Worm (Caenorhabditis elegans) whole organism, L2 larva: ENCODE results near the gene egrh-1.

Source experiments
- C34F6.9 ChIP-seq: fragments of 150-350 bp; optimal IDR thresholded peaks from 2 replicates; lab custom pipeline; 2014; ENCODE audit warnings: missing biosample characterization, missing genetic modification characterization
- F13H6.1 ChIP-seq: sonication (generic microtip); optimal IDR thresholded peaks from 2 replicates; lab custom pipeline; 2016; ENCODE audit warnings: missing genetic modification characterization, missing compliant biosample characterization
- R02D3.7 ChIP-seq: fragments of 150-350 bp; optimal IDR thresholded peaks from 2 replicates; lab custom pipeline; 2014; ENCODE audit warnings: missing biosample characterization, missing genetic modification characterization
- Y55F3AM.14 ChIP-seq: fragments of 200-800 bp; sonication (Bioruptor generic); optimal IDR thresholded peaks from 2 replicates; lab custom pipeline; 2018; ENCODE audit warnings: mild to moderate bottlenecking, missing genetic modification characterization, missing compliant biosample characterization
- ZK546.5 ChIP-seq: sonication (generic microtip); optimal IDR thresholded peaks from 2 replicates; lab custom pipeline; 2017; ENCODE audit warnings: missing biosample characterization, missing genetic modification characterization
- alr-1 ChIP-seq: fragments of 150-350 bp; optimal IDR thresholded peaks from 2 replicates; lab custom pipeline; 2014; ENCODE audit warnings: missing biosample characterization, missing genetic modification characterization
- aly-2 ChIP-seq: fragments of 150-350 bp; optimal IDR thresholded peaks from 2 replicates; lab custom pipeline; 2014; ENCODE audit warnings: missing biosample characterization, missing genetic modification characterization
- ama-1 ChIP-seq: fragments of 150-350 bp; optimal IDR thresholded peaks from 2 replicates; lab custom pipeline; 2018; ENCODE audit warnings: inconsistent platforms
- blmp-1 ChIP-seq: sonication (generic microtip); optimal IDR thresholded peaks from 2 replicates; lab custom pipeline; 2017; ENCODE audit warnings: missing genetic modification characterization, mild to moderate bottlenecking, missing compliant biosample characterization, antibody characterized with exemption, moderate library complexity; ENCODE audit not compliant: insufficient read depth
- ceh-16 ChIP-seq: fragments of 150-350 bp; optimal IDR thresholded peaks from 2 replicates; lab custom pipeline; 2014; ENCODE audit warnings: missing biosample characterization, missing genetic modification characterization
- ceh-82 ChIP-seq: fragments of 150-350 bp; optimal IDR thresholded peaks from 2 replicates; lab custom pipeline; 2014; ENCODE audit warnings: missing biosample characterization, missing genetic modification characterization
- crh-2 ChIP-seq: sonication (generic microtip); optimal IDR thresholded peaks from 2 replicates; lab custom pipeline; 2017; ENCODE audit warnings: missing biosample characterization, missing genetic modification characterization
- dmd-4 ChIP-seq: sonication (generic microtip); optimal IDR thresholded peaks from 2 replicates; lab custom pipeline; 2017; ENCODE audit warnings: missing biosample characterization, missing genetic modification characterization
- egl-27 ChIP-seq: sonication (generic microtip); optimal IDR thresholded peaks from 3 replicates; lab custom pipeline; 2017; ENCODE audit warnings: missing biosample characterization, missing genetic modification reagents, missing genetic modification characterization
- elt-1 ChIP-seq: fragments of 150-350 bp; optimal IDR thresholded peaks from 2 replicates; lab custom pipeline; 2014; ENCODE audit warnings: missing biosample characterization, missing genetic modification characterization
- elt-3 ChIP-seq: sonication (generic microtip); optimal IDR thresholded peaks from 2 replicates; lab custom pipeline; 2017; ENCODE audit warnings: missing biosample characterization, missing genetic modification characterization
- fos-1 ChIP-seq: fragments of 150-350 bp; optimal IDR thresholded peaks from 2 replicates; lab custom pipeline; 2014; ENCODE audit warnings: missing biosample characterization, missing genetic modification characterization
- gmeb-1 ChIP-seq: fragments of 150-350 bp; optimal IDR thresholded peaks from 2 replicates; lab custom pipeline; 2014; ENCODE audit warnings: missing biosample characterization, missing genetic modification characterization
- lin-11 ChIP-seq: fragments of 150-350 bp; sonication (generic microtip); optimal IDR thresholded peaks from 2 replicates; lab custom pipeline; 2014; ENCODE audit warnings: missing biosample characterization, missing genetic modification characterization, inconsistent platforms, mixed read lengths
- lin-13 ChIP-seq: fragments of 150-350 bp; optimal IDR thresholded peaks from 2 replicates; lab custom pipeline; 2014; ENCODE audit warnings: missing biosample characterization, missing genetic modification reagents, missing genetic modification characterization
- lin-39 ChIP-seq: fragments of 150-350 bp; optimal IDR thresholded peaks from 2 replicates; lab custom pipeline; 2014; ENCODE audit warnings: missing biosample characterization, missing genetic modification reagents, missing genetic modification characterization
- lsy-2 ChIP-seq, 2 experiments: fragments of 150-350 bp in 1 of 2; sonication (generic microtip) in 1 of 2; optimal IDR thresholded peaks; 2 replicates each; lab custom pipeline; 2014 to 2017; ENCODE audit warnings: missing biosample characterization in 2 of 2, missing genetic modification characterization in 2 of 2
- mab-5 ChIP-seq: fragments of 150-350 bp; optimal IDR thresholded peaks from 2 replicates; lab custom pipeline; 2014; ENCODE audit warnings: missing biosample characterization, missing genetic modification characterization
- mbf-1 ChIP-seq: sonication (generic microtip); optimal IDR thresholded peaks from 2 replicates; lab custom pipeline; 2017; ENCODE audit warnings: missing biosample characterization, missing genetic modification characterization
- mdl-1 ChIP-seq, 2 experiments: fragments of 150-350 bp in 1 of 2; sonication (generic microtip) in 1 of 2; optimal IDR thresholded peaks; 2 replicates each; lab custom pipeline; 2017; ENCODE audit warnings: missing biosample characterization in 2 of 2, missing genetic modification characterization in 2 of 2
- nhr-10 ChIP-seq: sonication (generic microtip); optimal IDR thresholded peaks from 2 replicates; lab custom pipeline; 2017; ENCODE audit warnings: missing biosample characterization, missing genetic modification characterization
- nhr-11 ChIP-seq: fragments of 150-350 bp; optimal IDR thresholded peaks from 2 replicates; lab custom pipeline; 2014; ENCODE audit warnings: missing biosample characterization, missing genetic modification characterization
- nhr-12 ChIP-seq: fragments of 150-350 bp; optimal IDR thresholded peaks from 2 replicates; lab custom pipeline; 2014; ENCODE audit warnings: missing biosample characterization, missing genetic modification characterization
- nhr-129 ChIP-seq: fragments of 150-350 bp; optimal IDR thresholded peaks from 2 replicates; lab custom pipeline; 2014; ENCODE audit warnings: missing biosample characterization, missing genetic modification characterization
- nhr-21 ChIP-seq: fragments of 150-350 bp; optimal IDR thresholded peaks from 2 replicates; lab custom pipeline; 2014; ENCODE audit warnings: missing biosample characterization, missing genetic modification characterization
- nhr-23 ChIP-seq: fragments of 150-350 bp; optimal IDR thresholded peaks from 2 replicates; lab custom pipeline; 2014; ENCODE audit warnings: missing biosample characterization, missing genetic modification reagents, missing genetic modification characterization
- nhr-237 ChIP-seq: fragments of 150-350 bp; optimal IDR thresholded peaks from 2 replicates; lab custom pipeline; 2014; ENCODE audit warnings: missing biosample characterization, missing genetic modification characterization
- nhr-25 ChIP-seq: fragments of 150-350 bp; sonication (generic microtip); optimal IDR thresholded peaks from 3 replicates; lab custom pipeline; 2014; ENCODE audit warnings: missing biosample characterization, missing genetic modification characterization
- nhr-6 ChIP-seq: fragments of 150-350 bp; optimal IDR thresholded peaks from 2 replicates; lab custom pipeline; 2014; ENCODE audit warnings: missing biosample characterization, missing genetic modification characterization
- nhr-77 ChIP-seq: fragments of 150-350 bp; optimal IDR thresholded peaks from 2 replicates; lab custom pipeline; 2014; ENCODE audit warnings: missing biosample characterization, missing genetic modification characterization
- peb-1 ChIP-seq: fragments of 150-350 bp; optimal IDR thresholded peaks from 2 replicates; lab custom pipeline; 2014; ENCODE audit warnings: missing biosample characterization, missing genetic modification characterization
- sem-4 ChIP-seq: fragments of 150-350 bp; optimal IDR thresholded peaks from 2 replicates; lab custom pipeline; 2014; ENCODE audit warnings: missing biosample characterization, missing genetic modification reagents, missing genetic modification characterization
- skn-1 ChIP-seq: sonication (generic microtip); optimal IDR thresholded peaks from 2 replicates; lab custom pipeline; 2017; ENCODE audit warnings: missing biosample characterization, missing genetic modification characterization
- sma-3 ChIP-seq: sonication (generic microtip); optimal IDR thresholded peaks from 2 replicates; lab custom pipeline; 2016; ENCODE audit warnings: missing genetic modification reagents, missing genetic modification characterization, missing compliant biosample characterization
- sma-9 ChIP-seq, 2 experiments: fragments of 150-350 bp in 1 of 2; sonication (generic microtip) in 1 of 2; optimal IDR thresholded peaks; 2 replicates each; lab custom pipeline; 2014 to 2016; ENCODE audit warnings: missing genetic modification characterization in 2 of 2, mild to moderate bottlenecking in 1 of 2, missing biosample characterization in 1 of 2, missing compliant biosample characterization in 1 of 2, missing genetic modification reagents in 1 of 2, moderate library complexity in 1 of 2
- snpc-4 ChIP-seq: fragments of 150-350 bp; optimal IDR thresholded peaks from 2 replicates; lab custom pipeline; 2014; ENCODE audit warnings: missing biosample characterization, missing genetic modification characterization
- unc-39 ChIP-seq: fragments of 150-350 bp; optimal IDR thresholded peaks from 2 replicates; lab custom pipeline; 2014; ENCODE audit warnings: missing biosample characterization, missing genetic modification characterization
- unc-55 ChIP-seq: fragments of 150-350 bp; sonication (generic microtip); optimal IDR thresholded peaks from 3 replicates; lab custom pipeline; 2014; ENCODE audit warnings: missing biosample characterization, missing genetic modification reagents, missing genetic modification characterization
- unc-62 ChIP-seq: fragments of 150-350 bp; optimal IDR thresholded peaks from 2 replicates; lab custom pipeline; 2014; ENCODE audit warnings: missing biosample characterization, missing genetic modification reagents, missing genetic modification characterization
- zag-1 ChIP-seq: fragments of 150-350 bp; optimal IDR thresholded peaks from 2 replicates; lab custom pipeline; 2014; ENCODE audit warnings: missing biosample characterization, missing genetic modification characterization
- ztf-1 ChIP-seq: fragments of 200-800 bp; sonication (Bioruptor generic); conservative IDR thresholded peaks from 2 replicates; pipeline ENCODE4 v1.3.6; 2022; ENCODE audit warnings: missing genetic modification characterization, missing compliant biosample characterization
- ztf-11 ChIP-seq: sonication (generic microtip); optimal IDR thresholded peaks from 2 replicates; lab custom pipeline; 2017; ENCODE audit warnings: missing biosample characterization, missing genetic modification characterization
- ztf-4 ChIP-seq: fragments of 150-350 bp; optimal IDR thresholded peaks from 2 replicates; lab custom pipeline; 2014; ENCODE audit warnings: missing biosample characterization, missing genetic modification characterization

The egrh-1 gene

DNA sequence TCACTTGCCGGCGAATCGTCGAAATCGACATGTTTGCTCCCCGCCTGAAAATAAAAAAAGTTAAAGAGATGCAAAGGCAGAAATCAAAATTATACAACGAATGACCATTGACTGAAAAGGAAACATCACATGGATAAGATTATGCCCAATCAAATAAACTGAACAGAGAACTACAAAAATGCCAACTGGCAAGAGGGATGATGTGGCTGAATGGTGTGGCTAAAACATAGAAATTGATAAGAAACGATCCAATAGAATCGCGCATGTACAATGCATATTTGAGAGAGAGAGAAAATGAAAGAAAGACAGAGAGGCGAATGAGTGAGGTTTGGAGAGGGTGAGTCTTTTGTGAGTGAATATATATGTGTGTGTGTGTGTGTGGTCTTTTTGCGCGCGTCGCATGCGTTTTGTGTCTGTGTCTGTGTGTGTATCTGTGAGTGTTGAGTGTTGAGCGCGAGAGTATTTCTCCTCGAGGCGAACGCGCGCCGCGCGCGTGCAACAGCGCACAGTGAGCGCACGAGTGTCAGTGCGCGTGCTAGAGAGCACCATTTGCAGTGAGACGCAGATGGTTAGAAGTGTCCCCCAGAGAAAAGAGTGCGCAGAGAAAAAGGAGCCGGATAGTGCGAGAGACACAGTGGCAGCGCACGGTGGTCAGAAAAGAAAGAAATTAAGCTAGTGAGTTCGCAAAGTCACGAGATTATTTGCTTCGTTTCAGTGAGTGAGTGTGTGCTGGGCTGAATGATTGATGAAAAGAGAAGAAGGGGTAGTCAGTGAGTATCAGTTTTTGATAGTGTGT, 27.1 kb upstream of the egrh-1 start, which contains the start of gene epn-1 (continued):
- TF ChIP-seq zag-1: peak; percentile 97

DNA sequence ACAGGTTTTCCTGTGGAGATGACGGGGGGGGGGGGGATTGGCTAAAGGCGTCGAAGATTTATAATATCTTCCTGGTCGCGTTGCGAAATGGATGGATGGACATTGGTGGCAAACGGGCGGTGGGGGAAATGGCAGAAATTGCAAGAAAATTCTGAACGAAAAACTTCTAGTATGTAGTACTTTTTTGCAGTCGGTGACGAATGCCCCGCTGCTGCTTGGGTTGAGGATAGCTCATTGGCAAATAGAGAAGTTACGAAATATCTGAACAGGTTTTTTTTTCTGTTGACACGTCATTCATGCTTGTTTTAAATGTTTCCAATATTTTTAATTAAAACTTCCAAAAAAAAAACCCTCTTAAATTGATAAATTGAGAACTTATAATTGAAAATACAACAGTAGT, 26.2 kb upstream of the egrh-1 start:
- TF ChIP-seq lin-13 (GFP tag; lab: Kevin White, UChicago) (peak; percentile 13), unc-39 (tag; lab: Kevin White, UChicago) (no peak)

DNA sequence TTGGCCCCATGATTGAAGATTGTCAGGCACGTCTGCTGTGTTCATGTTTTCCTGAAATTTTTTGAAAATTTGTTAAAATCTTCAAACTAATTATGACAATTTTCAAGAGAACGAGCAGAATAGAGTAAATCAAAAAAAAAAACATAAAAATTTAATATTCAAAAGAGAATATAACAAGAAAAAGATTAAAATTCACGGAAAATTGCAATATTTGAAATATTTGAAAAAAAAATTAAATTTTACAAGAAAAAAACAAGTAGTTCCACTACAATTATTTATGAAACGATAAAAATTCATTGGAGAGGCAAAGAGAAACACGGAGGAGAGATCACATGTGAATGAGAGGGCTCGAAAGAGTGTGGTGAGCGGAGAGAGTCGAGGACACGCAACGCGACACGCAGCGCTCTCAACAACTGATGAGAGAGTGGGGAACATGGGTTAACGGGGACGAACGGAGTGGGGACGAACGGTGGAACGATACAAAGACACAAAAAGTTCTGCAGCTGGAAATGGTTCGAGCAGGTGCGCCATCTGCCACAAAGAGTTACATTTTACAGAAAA, 21.2 kb upstream of the egrh-1 start, which contains the start of gene mbk-1:
mbk-1 (minus strand) TSS at position 51 of the 561 bp plus-strand sequence.
- TF ChIP-seq gmeb-1 (tag; lab: Kevin White, UChicago) (peak; percentile 16), crh-2 (tag; lab: Kevin White, UChicago) (peak; percentile 91), ceh-82 (no peak), sma-3 (GFP tag; lab: Kevin White, UChicago) (peak; percentile 70), dmd-4 (tag; lab: Kevin White, UChicago) (no peak), lin-13 (GFP tag; lab: Kevin White, UChicago) (peak; percentile 46), Y55F3AM.14 (no peak), elt-1 (tag; lab: Kevin White, UChicago) (no peak), unc-39 (tag; lab: Kevin White, UChicago) (no peak), ceh-16 (tag; lab: Kevin White, UChicago) (peak; percentile 5), blmp-1 (peak; percentile 10), nhr-237 (tag; lab: Kevin White, UChicago) (no peak), nhr-10 (no peak), ztf-1 (GFP tag; lab: Robert Waterston, UW) (no peak), lsy-2 (tag; optimal IDR thresholded peaks at IDR 0.05; lab: Kevin White, UChicago) (peak in 1 of 2 experiments; percentile 75), nhr-12 (tag; lab: Kevin White, UChicago) (no peak), mbf-1 (tag; lab: Kevin White, UChicago) (no peak), R02D3.7 (tag; lab: Kevin White, UChicago) (no peak), unc-55 (peak; percentile 63), snpc-4 (tag; lab: Kevin White, UChicago) (peak; percentile 12), aly-2 (tag; lab: Kevin White, UChicago) (no peak), sem-4 (tag; lab: Kevin White, UChicago) (peak; percentile 15), nhr-129 (peak; percentile 53), alr-1 (tag; lab: Kevin White, UChicago) (no peak), F13H6.1 (tag; lab: Kevin White, UChicago) (peak; percentile 77), peb-1 (tag; lab: Kevin White, UChicago) (no peak), nhr-23 (tag; lab: Kevin White, UChicago) (no peak), nhr-25 (tag; lab: Kevin White, UChicago) (peak; percentile 77), sma-9 (GFP tag; optimal IDR thresholded peaks at IDR 0.05; lab: Kevin White, UChicago) (peak; percentile 78), sma-9 (tag; optimal IDR thresholded peaks at IDR 0.05; lab: Kevin White, UChicago) (no peak), fos-1 (tag; lab: Kevin White, UChicago) (peak; percentile 86), nhr-77 (tag; lab: Kevin White, UChicago) (no peak), nhr-11 (tag; lab: Kevin White, UChicago) (no peak), nhr-21 (peak; percentile 21), ZK546.5 (tag; lab: Kevin White, UChicago) (no peak), nhr-6 (peak; percentile 8), elt-3 (tag; lab: Kevin White, UChicago) (no peak), unc-62 (no peak), ztf-11 (tag; lab: Kevin White, UChicago) (no peak), ztf-4 (tag; lab: Kevin White, UChicago) (no peak), skn-1 (tag; lab: Kevin White, UChicago) (no peak), zag-1 (peak; percentile 16), mab-5 (no peak), C34F6.9 (tag; lab: Kevin White, UChicago) (peak; percentile 84), lin-11 (tag; lab: Kevin White, UChicago) (peak; percentile 78), egl-27 (tag; lab: Kevin White, UChicago) (no peak), mdl-1 (tag; optimal IDR thresholded peaks at IDR 0.05; lab: Kevin White, UChicago) (peak; percentile 62 to 71), lin-39 (no peak), ama-1 (no peak)
